Worm (Caenorhabditis elegans): Measurements from ENCODE around the gene fbxa-77.

DNA sequence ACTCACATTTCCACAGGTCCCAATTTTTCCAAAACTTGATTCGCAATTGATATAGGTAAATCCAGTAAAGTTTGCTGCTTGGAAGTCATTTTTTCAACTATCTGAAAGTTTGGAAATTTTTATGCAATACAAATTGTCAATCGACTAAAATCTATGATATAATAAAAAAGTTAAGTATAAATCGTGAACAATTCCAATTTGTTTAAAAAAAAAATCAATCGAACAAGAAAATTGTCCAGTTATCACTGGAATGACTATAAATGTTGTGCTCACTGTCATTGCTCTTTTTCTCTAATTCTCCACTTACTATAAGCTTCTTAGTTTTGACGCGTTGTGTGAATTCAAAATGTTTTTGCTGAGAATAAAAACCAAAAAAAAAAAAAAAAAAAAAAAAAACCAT lies 19.9 kb downstream of the fbxa-77 start, which contains the start of gene fbxa-32:
- TF ChIP-seq ceh-91 (GFP tag; IDR thresholded peaks at IDR 0.05) (no peak), ama-1 (optimal IDR thresholded peaks at IDR 0.05) (no peak), ama-1 (GFP tag; optimal IDR thresholded peaks at IDR 0.05) (no peak)

Data from whole organism, young adult.